Worm (Caenorhabditis elegans) whole organism, young adult: Measurements from ENCODE around the gene F44A2.3.

Source experiments
- D2030.7 ChIP-seq: fragments of 200-800 bp; sonication (Bioruptor generic); IDR thresholded peaks from 2 replicates; pipeline ENCODE4 v1.3.6; 2022; ENCODE audit warnings: missing genetic modification reagents, missing genetic modification characterization, missing compliant biosample characterization
- F49E8.2 ChIP-seq: sonication (generic microtip); optimal IDR thresholded peaks from 3 replicates; lab custom pipeline; 2017; ENCODE audit warnings: missing genetic modification characterization, mild to moderate bottlenecking, missing compliant biosample characterization, antibody characterized with exemption, moderate library complexity; ENCODE audit not compliant: insufficient read depth
- F52B5.7 ChIP-seq: sonication (generic microtip); optimal IDR thresholded peaks from 2 replicates; lab custom pipeline; 2016; ENCODE audit warnings: mild to moderate bottlenecking, missing genetic modification characterization, missing compliant biosample characterization
- F55B11.4 ChIP-seq: sonication (generic microtip); optimal IDR thresholded peaks from 2 replicates; lab custom pipeline; 2016; ENCODE audit warnings: missing compliant biosample characterization, missing genetic modification characterization, borderline replicate concordance; ENCODE audit not compliant: insufficient read depth
- K11D2.4 ChIP-seq: fragments of 200-800 bp; sonication (Bioruptor generic); IDR thresholded peaks from 2 replicates; pipeline ENCODE4 v1.3.6; 2022; ENCODE audit warnings: missing genetic modification reagents, missing genetic modification characterization, missing compliant biosample characterization
- T07F8.4 ChIP-seq: sonication (generic microtip); optimal IDR thresholded peaks from 2 replicates; lab custom pipeline; 2016; ENCODE audit warnings: mild to moderate bottlenecking, missing genetic modification characterization, moderate library complexity, missing compliant biosample characterization
- T26A5.8 ChIP-seq: sonication (generic microtip); optimal IDR thresholded peaks from 2 replicates; lab custom pipeline; 2016; ENCODE audit warnings: missing genetic modification characterization, missing compliant biosample characterization
- Y53G8AR.9 ChIP-seq: fragments of 200-800 bp; sonication (Bioruptor generic); conservative IDR thresholded peaks from 2 replicates; pipeline ENCODE4 v1.3.6; 2022; ENCODE audit warnings: missing genetic modification reagents, missing genetic modification characterization, missing compliant biosample characterization
- aptf-2 ChIP-seq: fragments of 200-800 bp; sonication (Bioruptor generic); conservative IDR thresholded peaks from 2 replicates; pipeline ENCODE4 v1.3.6; 2022; ENCODE audit warnings: missing genetic modification reagents, missing genetic modification characterization, missing compliant biosample characterization
- attf-3 ChIP-seq: fragments of 200-800 bp; sonication (Bioruptor generic); conservative IDR thresholded peaks from 2 replicates; pipeline ENCODE4 v1.3.6; 2022; ENCODE audit warnings: missing genetic modification reagents, missing genetic modification characterization, missing compliant biosample characterization
- attf-6 ChIP-seq: fragments of 200-800 bp; sonication (Bioruptor generic); IDR thresholded peaks from 2 replicates; pipeline ENCODE4 v1.3.6; 2022; ENCODE audit warnings: missing genetic modification reagents, missing genetic modification characterization, missing compliant biosample characterization
- cebp-1 ChIP-seq, 2 experiments: fragments of 200-800 bp in 1 of 2; sonication (Bioruptor generic) in 1 of 2; sonication (generic microtip) in 1 of 2; IDR thresholded peaks in 1 of 2; optimal IDR thresholded peaks in 1 of 2; 2 replicates each; pipeline versions ENCODE4 v1.3.6 to Lab custom; 2017 to 2022; ENCODE audit warnings: missing compliant biosample characterization in 2 of 2, missing genetic modification characterization in 2 of 2, mild to moderate bottlenecking in 1 of 2, missing genetic modification reagents in 1 of 2, moderate library complexity in 1 of 2
- ceh-40 ChIP-seq: fragments of 200-800 bp; sonication (Bioruptor generic); IDR thresholded peaks from 2 replicates; pipeline ENCODE4 v1.3.6; 2022; ENCODE audit warnings: missing genetic modification characterization, missing compliant biosample characterization
- dpl-1 ChIP-seq: fragments of 150-350 bp; optimal IDR thresholded peaks from 2 replicates; lab custom pipeline; 2014; ENCODE audit warnings: missing biosample characterization, missing genetic modification reagents, missing genetic modification characterization
- efl-1 ChIP-seq: fragments of 150-350 bp; optimal IDR thresholded peaks from 2 replicates; lab custom pipeline; 2014; ENCODE audit warnings: missing biosample characterization, missing genetic modification reagents, missing genetic modification characterization
- egl-44 ChIP-seq: fragments of 200-800 bp; sonication (Bioruptor generic); IDR thresholded peaks from 2 replicates; pipeline ENCODE4 v1.3.6; 2022; ENCODE audit warnings: missing genetic modification reagents, missing genetic modification characterization, missing compliant biosample characterization
- gei-17 ChIP-seq: fragments of 200-800 bp; sonication (Bioruptor generic); optimal IDR thresholded peaks from 2 replicates; lab custom pipeline; 2018; ENCODE audit warnings: mild to moderate bottlenecking, missing genetic modification characterization, missing compliant biosample characterization
- him-1 ChIP-seq: sonication (generic microtip); optimal IDR thresholded peaks from 2 replicates; lab custom pipeline; 2016; ENCODE audit warnings: missing genotype, missing genetic modification reagents, missing genetic modification characterization, missing compliant biosample characterization
- lin-26 ChIP-seq: fragments of 200-800 bp; sonication (Bioruptor generic); IDR thresholded peaks from 2 replicates; pipeline ENCODE4 v1.3.6; 2022; ENCODE audit warnings: missing genetic modification reagents, missing genetic modification characterization, missing compliant biosample characterization
- lin-35 ChIP-seq, 3 experiments: fragments of 150-350 bp in 2 of 3; sonication (generic microtip) in 1 of 3; optimal IDR thresholded peaks; 2 replicates each; lab custom pipeline; 2014 to 2018; ENCODE audit warnings: missing biosample characterization in 3 of 3, missing genetic modification characterization in 3 of 3, missing genetic modification reagents in 3 of 3
- lin-54 ChIP-seq: fragments of 200-800 bp; sonication (Bioruptor generic); optimal IDR thresholded peaks from 2 replicates; lab custom pipeline; 2018; ENCODE audit warnings: mild to moderate bottlenecking, missing genetic modification characterization, missing compliant biosample characterization
- lir-1 ChIP-seq: fragments of 200-800 bp; sonication (Bioruptor generic); conservative IDR thresholded peaks from 2 replicates; pipeline ENCODE4 v1.3.6; 2022; ENCODE audit warnings: missing genetic modification reagents, missing genetic modification characterization, missing compliant biosample characterization
- mcd-1 ChIP-seq: fragments of 200-800 bp; sonication (Bioruptor generic); IDR thresholded peaks from 2 replicates; pipeline ENCODE4 v1.3.6; 2022; ENCODE audit warnings: missing genetic modification reagents, missing genetic modification characterization, missing compliant biosample characterization
- nfya-1 ChIP-seq: sonication (generic microtip); optimal IDR thresholded peaks from 2 replicates; lab custom pipeline; 2017; ENCODE audit warnings: antibody characterized with exemption, missing compliant biosample characterization, missing genetic modification characterization, borderline replicate concordance; ENCODE audit not compliant: insufficient read depth
- pbrm-1 ChIP-seq: fragments of 200-800 bp; sonication (Bioruptor generic); IDR thresholded peaks from 2 replicates; pipeline ENCODE4 v1.3.6; 2022; ENCODE audit warnings: missing genetic modification reagents, missing genetic modification characterization, missing compliant biosample characterization
- rcor-1 ChIP-seq: fragments of 200-800 bp; sonication (Bioruptor generic); IDR thresholded peaks from 2 replicates; pipeline ENCODE4 v1.3.6; 2022; ENCODE audit warnings: missing genetic modification reagents, missing genetic modification characterization, missing compliant biosample characterization
- rec-8 ChIP-seq, 2 experiments: sonication (generic microtip); optimal IDR thresholded peaks; 2 replicates each; lab custom pipeline; 2016; ENCODE audit warnings: mild to moderate bottlenecking in 2 of 2, missing genetic modification characterization in 2 of 2, missing genetic modification reagents in 2 of 2, missing genotype in 2 of 2, missing biosample characterization in 1 of 2, missing compliant biosample characterization in 1 of 2, moderate library complexity in 1 of 2
- repo-1 ChIP-seq: sonication (generic microtip); optimal IDR thresholded peaks from 2 replicates; lab custom pipeline; 2017; ENCODE audit warnings: mild to moderate bottlenecking, missing genetic modification characterization, missing compliant biosample characterization
- sdz-38 ChIP-seq: sonication (generic microtip); optimal IDR thresholded peaks from 2 replicates; lab custom pipeline; 2016; ENCODE audit warnings: missing genotype, missing genetic modification characterization, missing compliant biosample characterization
- snpc-1.3 ChIP-seq: sonication (generic microtip); optimal IDR thresholded peaks from 2 replicates; lab custom pipeline; 2017; ENCODE audit warnings: missing genetic modification characterization, mild to moderate bottlenecking, missing compliant biosample characterization, antibody characterized with exemption, moderate library complexity, missing genotype, missing genetic modification reagents; ENCODE audit not compliant: insufficient read depth
- snpc-4 ChIP-seq, 5 experiments: fragments of 150-350 bp in 1 of 5; sonication (generic microtip) in 4 of 5; optimal IDR thresholded peaks; 2 replicates each; lab custom pipeline; 2014 to 2018; ENCODE audit warnings: missing genetic modification characterization in 5 of 5, missing biosample characterization in 3 of 5, antibody characterized with exemption in 2 of 5, mild to moderate bottlenecking in 2 of 5, missing compliant biosample characterization in 2 of 5, missing genotype in 2 of 5, moderate library complexity in 2 of 5, missing genetic modification reagents in 1 of 5
- somi-1 ChIP-seq: fragments of 200-800 bp; sonication (Bioruptor generic); optimal IDR thresholded peaks from 2 replicates; lab custom pipeline; 2018; ENCODE audit warnings: mild to moderate bottlenecking, missing genetic modification characterization, missing compliant biosample characterization
- zim-3 ChIP-seq: sonication (generic microtip); optimal IDR thresholded peaks from 2 replicates; lab custom pipeline; 2017; ENCODE audit warnings: mild to moderate bottlenecking, missing genetic modification characterization, moderate library complexity, missing compliant biosample characterization
- ztf-22 ChIP-seq: fragments of 200-800 bp; sonication (Bioruptor generic); optimal IDR thresholded peaks from 2 replicates; lab custom pipeline; 2018; ENCODE audit warnings: mild to moderate bottlenecking, missing genetic modification characterization, moderate library complexity, missing compliant biosample characterization

F44A2.3 gene

ce11 chrV:9346804-9347203, 41.6 kb downstream of the F44A2.3 start, which contains the start of the genes K07B1.7 and try-5:
Gene K07B1.7 (minus strand): TSS chrV:9346962.
Gene try-5 (plus strand): TSS chrV:9347044.
- TF ChIP-seq lin-26 (GFP tag; lab: Robert Waterston, UW) (no peak), efl-1 (GFP tag; lab: Kevin White, UChicago) (peak; percentile 68), attf-6 (GFP tag; lab: Robert Waterston, UW) (no peak), D2030.7 (GFP tag; lab: Robert Waterston, UW) (no peak), cebp-1 (GFP tag; IDR thresholded peaks at IDR 0.05; lab: Robert Waterston, UW) (no peak), cebp-1 (tag; optimal IDR thresholded peaks at IDR 0.05; lab: Kevin White, UChicago) (no peak), attf-3 (GFP tag; lab: Robert Waterston, UW) (peak; percentile 93), dpl-1 (peak; percentile 26), ceh-40 (no peak), T07F8.4 (no peak), K11D2.4 (GFP tag; lab: Robert Waterston, UW) (no peak), nfya-1 (tag; lab: Kevin White, UChicago) (no peak), lir-1 (GFP tag; lab: Robert Waterston, UW) (no peak), F52B5.7 (tag; lab: Kevin White, UChicago) (no peak), gei-17 (GFP tag; lab: Kevin White, UChicago) (no peak), F49E8.2 (tag; lab: Kevin White, UChicago) (no peak), snpc-1.3 (tag; lab: Kevin White, UChicago) (no peak), lin-35 (GFP tag; optimal IDR thresholded peaks at IDR 0.05; lab: Kevin White, UChicago) (peak in 1 of 3 experiments; percentile 85), him-1 (tag; lab: Kevin White, UChicago) (peak; percentile 36), somi-1 (no peak), repo-1 (tag; lab: Kevin White, UChicago) (no peak), ztf-22 (GFP tag; lab: Kevin White, UChicago) (no peak), lin-54 (GFP tag; lab: Kevin White, UChicago) (peak; percentile 87), sdz-38 (tag; lab: Kevin White, UChicago) (no peak)
- TF ChIP-seq, all 124 proteins: peak for 6

DNA sequence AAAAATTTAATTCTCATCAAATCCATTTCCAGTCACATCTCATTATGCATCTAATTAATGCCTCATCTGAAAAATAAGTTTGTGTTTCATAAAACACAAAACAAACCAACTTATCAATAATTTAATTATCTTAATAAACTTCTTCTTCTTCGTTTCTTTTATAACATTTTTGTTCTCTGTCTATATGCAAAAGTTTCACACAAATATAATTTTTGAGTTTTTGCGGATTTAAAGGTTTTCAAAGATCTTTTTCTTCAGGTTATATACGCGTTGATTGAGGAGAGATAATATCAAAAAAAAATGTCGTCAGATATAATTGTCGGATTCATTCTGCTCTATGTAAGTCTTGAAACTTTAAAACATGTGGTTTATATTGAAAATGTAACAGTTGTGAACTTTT, 44.5 kb downstream of the F44A2.3 start, which contains the start of gene srx-47:
Gene srx-47, plus strand, starts transcription at position 301 of the 400 bp plus-strand sequence.
- TF ChIP-seq F55B11.4 (tag; lab: Kevin White, UChicago) (no peak), attf-3 (GFP tag; lab: Robert Waterston, UW) (no peak), rec-8 (tag; optimal IDR thresholded peaks at IDR 0.05; lab: Kevin White, UChicago) (no peak), T26A5.8 (no peak), snpc-4 (GFP tag; optimal IDR thresholded peaks at IDR 0.05; lab: Kevin White, UChicago) (no peak), snpc-4 (tag; optimal IDR thresholded peaks at IDR 0.05; lab: Kevin White, UChicago) (no peak), zim-3 (no peak), Y53G8AR.9 (no peak), egl-44 (no peak), aptf-2 (GFP tag; lab: Robert Waterston, UW) (no peak), rcor-1 (GFP tag; lab: Robert Waterston, UW) (no peak), lin-54 (GFP tag; lab: Kevin White, UChicago) (no peak), ztf-22 (GFP tag; lab: Kevin White, UChicago) (no peak), mcd-1 (no peak), sdz-38 (tag; lab: Kevin White, UChicago) (no peak), pbrm-1 (GFP tag; lab: Robert Waterston, UW) (no peak)
